Fruit fly (Drosophila melanogaster) whole organism, adult: ENCODE data around the gene CG33631.

ENCODE experiments used
- CG12768 ChIP-seq: fragments of 200-800 bp; sonication (Bioruptor generic); optimal IDR thresholded peaks from 2 replicates; lab custom pipeline; 2017; ENCODE audit warnings: missing biosample characterization, missing genetic modification characterization, mild to moderate bottlenecking, moderate library complexity, missing genetic modification reagents
- CG1620 ChIP-seq: fragments of 200-800 bp; sonication (Bioruptor generic); optimal IDR thresholded peaks from 2 replicates; lab custom pipeline; 2016; ENCODE audit warnings: missing biosample characterization, missing genetic modification characterization
- CG5204 ChIP-seq: fragments of 200-800 bp; sonication (Bioruptor generic); optimal IDR thresholded peaks from 2 replicates; lab custom pipeline; 2016; ENCODE audit warnings: missing biosample characterization, missing genetic modification characterization
- Clk ChIP-seq: fragments of 200-800 bp; sonication (Bioruptor generic); optimal IDR thresholded peaks from 2 replicates; lab custom pipeline; 2017; ENCODE audit warnings: missing biosample characterization, missing genetic modification characterization
- Hr96 ChIP-seq: fragments of 200-800 bp; sonication (Bioruptor generic); optimal IDR thresholded peaks from 2 replicates; lab custom pipeline; 2016; ENCODE audit warnings: missing biosample characterization, missing genetic modification characterization
- bab1 ChIP-seq: fragments of 200-800 bp; sonication (Bioruptor generic); optimal IDR thresholded peaks from 3 replicates; lab custom pipeline; 2019; ENCODE audit warnings: missing biosample characterization, mild to moderate bottlenecking, missing genetic modification characterization, moderate library complexity
- cic ChIP-seq: fragments of 200-800 bp; sonication (Bioruptor generic); optimal IDR thresholded peaks from 2 replicates; lab custom pipeline; 2017; ENCODE audit warnings: missing biosample characterization, mild to moderate bottlenecking, missing genetic modification characterization, moderate library complexity
- kay ChIP-seq: fragments of 200-800 bp; sonication (Bioruptor generic); peaks from one replicate; lab custom pipeline; 2016; ENCODE audit warnings: missing biosample characterization, missing genetic modification characterization, borderline replicate concordance

- no peak for TF ChIP-seq Hr96 (GFP tag; lab: Kevin White, UChicago)
- TF ChIP-seq CG12768 (GFP tag; lab: Kevin White, UChicago): no peak
- no peak for TF ChIP-seq cic (GFP tag; lab: Kevin White, UChicago)
- TF ChIP-seq Clk (GFP tag; lab: Kevin White, UChicago): no peak
- no peak for TF ChIP-seq kay
- TF ChIP-seq CG5204 (GFP tag; lab: Kevin White, UChicago): no peak
- TF ChIP-seq CG1620: no peak
- TF ChIP-seq bab1: no peak
These were observed 7.2 kb upstream of the CG33631 start for dm6 chr3R:10056647-10057046.
